Worm (Caenorhabditis elegans) whole organism, L3 larva: Measurements from ENCODE around the gene eftu-2.

ENCODE experiments used
- ama-1 ChIP-seq: fragments of 150-350 bp; optimal IDR thresholded peaks from 2 replicates; lab custom pipeline; 2018
- fkh-10 ChIP-seq: sonication (generic microtip); optimal IDR thresholded peaks from 2 replicates; lab custom pipeline; 2017; ENCODE audit warnings: missing biosample characterization, missing genetic modification reagents, missing genetic modification characterization

- no peak for TF ChIP-seq ama-1 (lab: Kevin White, UChicago)
- no peak for TF ChIP-seq fkh-10 (GFP tag; lab: Kevin White, UChicago)
Observed at ce11 chrIII:6046881-6047280, 37.5 kb downstream of the eftu-2 start, which contains the start of gene tbx-11.
